Fruit fly (Drosophila melanogaster): ENCODE data around the gene Golgin104.

Gene Golgin104

DNA sequence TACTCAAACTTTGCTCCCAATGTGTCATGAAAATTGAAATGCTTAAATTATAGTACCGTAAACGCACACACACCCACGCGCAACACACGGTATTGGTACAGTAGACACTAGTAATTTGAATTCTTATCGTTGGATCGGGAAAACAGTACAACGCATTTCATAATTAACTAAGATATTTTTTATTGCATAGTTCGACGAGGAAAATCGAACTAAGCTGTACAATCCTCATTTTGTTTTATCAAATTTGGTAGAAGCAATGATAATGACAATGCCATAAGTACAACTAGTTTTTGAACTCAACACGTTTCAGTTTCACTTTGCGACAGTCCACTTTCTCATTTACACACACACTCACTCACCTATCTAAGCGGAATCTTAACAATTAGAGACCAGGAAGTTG is 29.0 kb upstream of the Golgin104 start (continued):
- TF ChIP-seq tgo (GFP tag; IDR thresholded peaks at IDR 0.05) (peak; percentile 58), CG12659 (GFP tag; optimal IDR thresholded peaks at IDR 0.05) (peak; percentile 62), CG6683 (GFP tag; optimal IDR thresholded peaks at IDR 0.05) (peak; percentile 28), CG30403 (GFP tag; optimal IDR thresholded peaks at IDR 0.05) (peak; percentile 71), CG15514 (GFP tag; optimal IDR thresholded peaks at IDR 0.05) (peak; percentile 44), Hmr (GFP tag; optimal IDR thresholded peaks at IDR 0.05) (peak; percentile 71), ap (GFP tag; IDR thresholded peaks at IDR 0.05) (peak; percentile 19; the same call in 1 of the 2 replicates), zen (tag; optimal IDR thresholded peaks at IDR 0.05) (peak; percentile 2), CG1233 (GFP tag; optimal IDR thresholded peaks at IDR 0.05) (peak; percentile 48), klu (GFP tag; IDR thresholded peaks at IDR 0.05) (0 out of 2 replicates have a peak, but pooled peaks have one; percentile 25), ab (GFP tag; optimal IDR thresholded peaks at IDR 0.05) (peak; percentile 59), inv (GFP tag; IDR thresholded peaks at IDR 0.05; ENCODE audit: partially characterized antibody) (no peak), slou (GFP tag; optimal IDR thresholded peaks at IDR 0.05) (no peak), Dad (GFP tag; optimal IDR thresholded peaks at IDR 0.05) (no peak), tup (GFP tag; optimal IDR thresholded peaks at IDR 0.05) (no peak), da (GFP tag; optimal IDR thresholded peaks at IDR 0.05) (no peak), Trl (optimal IDR thresholded peaks at IDR 0.05) (no peak), Trl (GFP tag; optimal IDR thresholded peaks at IDR 0.05) (peak; percentile 60), rib (GFP tag; IDR thresholded peaks at IDR 0.05) (0 out of 2 replicates have a peak, but pooled peaks have one; percentile 38), Aef1 (GFP tag; IDR thresholded peaks at IDR 0.05) (peak; percentile 42; the same call in 1 of the 3 replicates), fru (optimal IDR thresholded peaks at IDR 0.05) (no peak), NC2α (GFP tag; optimal IDR thresholded peaks at IDR 0.05) (peak; percentile 4), crol (GFP tag; IDR thresholded peaks at IDR 0.05) (no peak), yki (optimal IDR thresholded peaks at IDR 0.05) (no peak), CG3847 (GFP tag; IDR thresholded peaks at IDR 0.05) (peak; percentile 50; the same call in 1 of the 2 replicates), Kr (GFP tag; optimal IDR thresholded peaks at IDR 0.05) (no peak), dpn (GFP tag; optimal IDR thresholded peaks at IDR 0.05) (peak; percentile 62 to 65), Ets97D (GFP tag; optimal IDR thresholded peaks at IDR 0.05) (no peak), ems (GFP tag; optimal IDR thresholded peaks at IDR 0.05) (peak; percentile 60), CG10462 (GFP tag; optimal IDR thresholded peaks at IDR 0.05) (peak; percentile 22), Doc3 (GFP tag; IDR thresholded peaks at IDR 0.05; ENCODE audit: partially characterized antibody) (no peak), stwl (tag; optimal IDR thresholded peaks at IDR 0.05) (no peak), CTCF (GFP tag; optimal IDR thresholded peaks at IDR 0.05) (no peak), E2f2 (GFP tag; IDR thresholded peaks at IDR 0.05) (0 out of 2 replicates have a peak, but pooled peaks have one; percentile 28), YL-1 (GFP tag; optimal IDR thresholded peaks at IDR 0.05) (no peak), Six4 (GFP tag; optimal IDR thresholded peaks at IDR 0.05) (peak; percentile 65), Nf-YB (GFP tag; optimal IDR thresholded peaks at IDR 0.05) (peak; percentile 1), corto (GFP tag; optimal IDR thresholded peaks at IDR 0.05) (no peak), CG18262 (tag; optimal IDR thresholded peaks at IDR 0.05) (peak; percentile 64), dan (GFP tag; IDR thresholded peaks at IDR 0.05) (no peak), Dfd (GFP tag; optimal IDR thresholded peaks at IDR 0.05) (no peak), h (optimal IDR thresholded peaks at IDR 0.05) (no peak), kah (GFP tag; optimal IDR thresholded peaks at IDR 0.05) (peak; percentile 16), CG1603 (tag; optimal IDR thresholded peaks at IDR 0.05) (peak; percentile 78), PHDP (tag; optimal IDR thresholded peaks at IDR 0.05) (peak; percentile 70), Oli (tag; optimal IDR thresholded peaks at IDR 0.05) (peak; percentile 72), Mes4 (GFP tag; optimal IDR thresholded peaks at IDR 0.05) (no peak), CG7839 (tag; optimal IDR thresholded peaks at IDR 0.05) (peak; percentile 78), zen2 (GFP tag; IDR thresholded peaks at IDR 0.05; ENCODE audit: partially characterized antibody) (no peak), trh (GFP tag; optimal IDR thresholded peaks at IDR 0.05) (no peak), CG16813 (GFP tag; IDR thresholded peaks at IDR 0.05; ENCODE audit: partially characterized antibody) (no peak), CG18599 (GFP tag; optimal IDR thresholded peaks at IDR 0.05) (no peak), CG10654 (GFP tag; optimal IDR thresholded peaks at IDR 0.05) (peak; percentile 30)
